Fruit fly (Drosophila melanogaster) whole organism, embryonic: ENCODE measurements around the gene Tnks.

Source experiments
- CG11696 ChIP-seq: fragments of 200-800 bp; sonication (Bioruptor generic); IDR thresholded peaks from 2 replicates; pipeline ENCODE4 v1.3.6; 2022; ENCODE audit warnings: missing biosample characterization, missing genetic modification characterization
- CG12942 ChIP-seq: fragments of 200-800 bp; sonication (Bioruptor generic); optimal IDR thresholded peaks from 3 replicates; lab custom pipeline; 2016; ENCODE audit warnings: missing biosample characterization, missing genetic modification characterization
- CG13123 ChIP-seq: fragments of 200-800 bp; sonication (Bioruptor generic); optimal IDR thresholded peaks from 2 replicates; lab custom pipeline; 2016; ENCODE audit warnings: missing biosample characterization, missing genetic modification characterization
- CG14860 ChIP-seq: fragments of 200-800 bp; sonication (Bioruptor generic); IDR thresholded peaks from 3 replicates; pipeline ENCODE4 v1.3.6; 2022; ENCODE audit warnings: missing biosample characterization, missing genetic modification characterization; ENCODE audit not compliant: partially characterized antibody
- CG15011 ChIP-seq: fragments of 200-800 bp; sonication (Bioruptor generic); optimal IDR thresholded peaks from 3 replicates; lab custom pipeline; 2018; ENCODE audit warnings: missing biosample characterization, mild to moderate bottlenecking, missing genetic modification characterization
- CG16779 ChIP-seq: fragments of 200-800 bp; sonication (Bioruptor generic); IDR thresholded peaks from 2 replicates; pipeline ENCODE4 v1.3.6; 2022; ENCODE audit warnings: missing biosample characterization, missing genetic modification characterization
- CG17361 ChIP-seq: fragments of 200-800 bp; sonication (Bioruptor generic); IDR thresholded peaks from 3 replicates; pipeline ENCODE4 v1.3.6; 2022; ENCODE audit warnings: missing biosample characterization, missing genetic modification characterization
- CG2678 ChIP-seq: fragments of 200-800 bp; sonication (Bioruptor generic); optimal IDR thresholded peaks from 3 replicates; lab custom pipeline; 2019; ENCODE audit warnings: missing biosample characterization, mild to moderate bottlenecking, missing genetic modification characterization, moderate library complexity
- CG30431 ChIP-seq: fragments of 200-800 bp; sonication (Bioruptor generic); optimal IDR thresholded peaks from 2 replicates; lab custom pipeline; 2017; ENCODE audit warnings: missing biosample characterization, missing genetic modification characterization
- CG3726 ChIP-seq: fragments of 200-800 bp; sonication (Bioruptor generic); IDR thresholded peaks from 3 replicates; pipeline ENCODE4, ENCODE4 v1.3.6; 2022; ENCODE audit warnings: missing biosample characterization, missing genetic modification characterization
- CG3995 ChIP-seq: fragments of 200-800 bp; sonication (Bioruptor generic); optimal IDR thresholded peaks from 3 replicates; lab custom pipeline; 2016; ENCODE audit warnings: missing biosample characterization, missing genetic modification characterization
- CG4282 ChIP-seq: fragments of 200-800 bp; sonication (Bioruptor generic); optimal IDR thresholded peaks from 2 replicates; lab custom pipeline; 2016; ENCODE audit warnings: missing biosample characterization, missing genetic modification characterization
- CG43689 ChIP-seq: fragments of 200-800 bp; sonication (Bioruptor generic); IDR thresholded peaks from 2 replicates; pipeline ENCODE4 v1.3.6; 2022; ENCODE audit warnings: missing biosample characterization, missing genetic modification characterization
- CG4424 ChIP-seq: fragments of 200-800 bp; sonication (Bioruptor generic); optimal IDR thresholded peaks from 3 replicates; lab custom pipeline; 2016; ENCODE audit warnings: missing biosample characterization, missing genetic modification characterization
- CG4707 ChIP-seq: fragments of 200-800 bp; sonication (Bioruptor generic); optimal IDR thresholded peaks from 2 replicates; lab custom pipeline; 2018; ENCODE audit warnings: missing biosample characterization, mild to moderate bottlenecking, missing genetic modification characterization, moderate library complexity
- CG6689 ChIP-seq: fragments of 200-800 bp; sonication (Bioruptor generic); IDR thresholded peaks from 2 replicates; pipeline ENCODE4 v1.3.6; 2022; ENCODE audit warnings: missing biosample characterization, missing genetic modification characterization
- Doc3 ChIP-seq: fragments of 200-800 bp; sonication (Bioruptor generic); IDR thresholded peaks from 3 replicates; pipeline ENCODE4 v1.3.6; 2022; ENCODE audit warnings: missing biosample characterization, missing genetic modification characterization; ENCODE audit not compliant: partially characterized antibody
- E2f1 ChIP-seq: fragments of 200-800 bp; sonication (Bioruptor generic); IDR thresholded peaks from 2 replicates; pipeline ENCODE4 v1.3.6; 2022; ENCODE audit warnings: missing biosample characterization, missing genetic modification characterization
- Med ChIP-seq: fragments of 200-800 bp; sonication (Bioruptor generic); peaks from one replicate; lab custom pipeline; 2016; ENCODE audit warnings: missing biosample characterization, missing genetic modification characterization, mild to moderate bottlenecking, inconsistent platforms, moderate library complexity
- Mrtf ChIP-seq: fragments of 200-800 bp; sonication (Bioruptor generic); IDR thresholded peaks from 3 replicates; pipeline ENCODE4 v1.3.6; 2022; ENCODE audit warnings: missing biosample characterization, missing genetic modification characterization
- Nf-YB ChIP-seq: fragments of 200-800 bp; sonication (Bioruptor generic); optimal IDR thresholded peaks from 3 replicates; lab custom pipeline; 2019; ENCODE audit warnings: missing biosample characterization, mild to moderate bottlenecking, missing genetic modification characterization, moderate library complexity
- Poxn ChIP-seq: fragments of 200-800 bp; sonication (Bioruptor generic); IDR thresholded peaks from 2 replicates; pipeline ENCODE4 v1.3.6; 2022; ENCODE audit warnings: missing biosample characterization, missing genetic modification characterization
- Ravus ChIP-seq: fragments of 200-800 bp; sonication (Bioruptor generic); IDR thresholded peaks from 2 replicates; pipeline ENCODE4 v1.3.6; 2022; ENCODE audit warnings: missing biosample characterization, missing genetic modification characterization
- Rfx ChIP-seq: fragments of 200-800 bp; sonication (Bioruptor generic); IDR thresholded peaks from 2 replicates; pipeline ENCODE4 v1.3.6; 2022; ENCODE audit warnings: missing biosample characterization, missing genetic modification characterization
- Trl ChIP-seq, 3 experiments: fragments of >200 bp in 2 of 3; fragments of 200-800 bp in 1 of 3; sonication (Bioruptor generic) in 1 of 3; optimal IDR thresholded peaks; 2 replicates in 1 of 3; 3 replicates in 2 of 3; lab custom pipeline; 2016 to 2017; ENCODE audit warnings: missing biosample characterization in 1 of 3, missing genetic modification characterization in 1 of 3
- ab ChIP-seq: fragments of 200-800 bp; sonication (Bioruptor generic); optimal IDR thresholded peaks from 2 replicates; lab custom pipeline; 2016; ENCODE audit warnings: missing biosample characterization, missing genetic modification characterization
- bowl ChIP-seq: fragments of 200-800 bp; sonication (Bioruptor generic); IDR thresholded peaks from 2 replicates; pipeline ENCODE4 v1.3.6; 2022; ENCODE audit warnings: missing biosample characterization, missing genetic modification characterization
- cg ChIP-seq: fragments of 200-800 bp; sonication (Bioruptor generic); optimal IDR thresholded peaks from 3 replicates; lab custom pipeline; 2019; ENCODE audit warnings: missing biosample characterization, mild to moderate bottlenecking, missing genetic modification characterization, moderate library complexity
- crp ChIP-seq, 2 experiments: fragments of 200-800 bp; sonication (Bioruptor generic); optimal IDR thresholded peaks; 2 replicates in 1 of 2; 3 replicates in 1 of 2; lab custom pipeline; 2017; ENCODE audit warnings: missing biosample characterization in 2 of 2, missing genetic modification characterization in 2 of 2, mild to moderate bottlenecking in 1 of 2, moderate library complexity in 1 of 2
- da ChIP-seq: fragments of 200-800 bp; sonication (Bioruptor generic); optimal IDR thresholded peaks from 2 replicates; lab custom pipeline; 2016; ENCODE audit warnings: missing biosample characterization, missing genetic modification characterization
- disco-r ChIP-seq: fragments of 200-800 bp; sonication (Bioruptor generic); optimal IDR thresholded peaks from 2 replicates; lab custom pipeline; 2016; ENCODE audit warnings: missing biosample characterization, missing genetic modification characterization
- dmrt99B ChIP-seq: fragments of 200-800 bp; sonication (Bioruptor generic); optimal IDR thresholded peaks from 2 replicates; lab custom pipeline; 2018; ENCODE audit warnings: missing biosample characterization, mild to moderate bottlenecking, missing genetic modification characterization, moderate library complexity
- gt ChIP-seq: fragments of 200-800 bp; sonication (Bioruptor generic); IDR thresholded peaks from 2 replicates; pipeline ENCODE4 v1.3.6; 2022; ENCODE audit warnings: missing biosample characterization, missing genetic modification characterization
- hkb ChIP-seq, 2 experiments: fragments of 200-800 bp in 1 of 2; fragments of >200 bp in 1 of 2; sonication (Bioruptor generic) in 1 of 2; IDR thresholded peaks in 1 of 2; optimal IDR thresholded peaks in 1 of 2; 2 replicates each; pipeline versions ENCODE4 v1.3.6 to Lab custom; 2017 to 2022; ENCODE audit warnings: missing biosample characterization in 1 of 2, missing genetic modification characterization in 1 of 2
- lola ChIP-seq, 3 experiments: fragments of >200 bp in 2 of 3; fragments of 200-800 bp in 1 of 3; sonication (Bioruptor generic) in 1 of 3; optimal IDR thresholded peaks; 2 replicates each; lab custom pipeline; 2017 to 2019; ENCODE audit warnings: missing biosample characterization in 3 of 3, missing genetic modification characterization in 3 of 3, mild to moderate bottlenecking in 1 of 3, moderate library complexity in 1 of 3
- lov ChIP-seq, 2 experiments: fragments of 200-800 bp in 1 of 2; fragments of >200 bp in 1 of 2; sonication (Bioruptor generic) in 1 of 2; IDR thresholded peaks in 1 of 2; optimal IDR thresholded peaks in 1 of 2; 2 replicates in 1 of 2; 3 replicates in 1 of 2; pipeline versions ENCODE4 v1.3.6 to Lab custom; 2017 to 2022; ENCODE audit warnings: missing biosample characterization in 1 of 2, missing genetic modification characterization in 1 of 2
- mam ChIP-seq: fragments of 200-800 bp; sonication (Bioruptor generic); optimal IDR thresholded peaks from 3 replicates; lab custom pipeline; 2016; ENCODE audit warnings: missing biosample characterization, missing genetic modification characterization
- pzg ChIP-seq: fragments of 200-800 bp; sonication (Bioruptor generic); optimal IDR thresholded peaks from 3 replicates; lab custom pipeline; 2018; ENCODE audit warnings: missing biosample characterization, mild to moderate bottlenecking, missing genetic modification characterization, moderate library complexity
- sc ChIP-seq, 3 experiments: fragments of >200 bp in 2 of 3; fragments of 200-800 bp in 1 of 3; sonication (Bioruptor generic) in 1 of 3; optimal IDR thresholded peaks; 2 replicates in 2 of 3; 3 replicates in 1 of 3; lab custom pipeline; 2017; ENCODE audit warnings: mild to moderate bottlenecking in 1 of 3, missing biosample characterization in 1 of 3, missing genetic modification characterization in 1 of 3, missing genetic modification reagents in 1 of 3
- scrt ChIP-seq: fragments of 200-800 bp; sonication (Bioruptor generic); optimal IDR thresholded peaks from 2 replicates; lab custom pipeline; 2018; ENCODE audit warnings: missing biosample characterization, mild to moderate bottlenecking, missing genetic modification characterization, moderate library complexity
- trem ChIP-seq: fragments of 200-800 bp; optimal IDR thresholded peaks from 3 replicates; lab custom pipeline; 2019; ENCODE audit warnings: missing biosample characterization, mild to moderate bottlenecking, missing genetic modification characterization, moderate library complexity
- trh ChIP-seq: fragments of 200-800 bp; sonication (Bioruptor generic); optimal IDR thresholded peaks from 2 replicates; lab custom pipeline; 2016; ENCODE audit warnings: missing biosample characterization, missing genetic modification characterization
- ttk ChIP-seq: fragments of 200-800 bp; sonication (Bioruptor generic); IDR thresholded peaks from 2 replicates; pipeline ENCODE4 v2.1.2; 2022; ENCODE audit warnings: missing biosample characterization, missing genetic modification characterization
- tup ChIP-seq: fragments of 200-800 bp; sonication (Bioruptor generic); optimal IDR thresholded peaks from 2 replicates; lab custom pipeline; 2016; ENCODE audit warnings: missing biosample characterization, mild to moderate bottlenecking, missing genetic modification characterization, moderate library complexity
- unc-4 ChIP-seq: fragments of 200-800 bp; sonication (Bioruptor generic); IDR thresholded peaks from 2 replicates; pipeline ENCODE4 v1.3.6; 2022; ENCODE audit warnings: missing biosample characterization, missing genetic modification characterization; ENCODE audit not compliant: partially characterized antibody
- vvl ChIP-seq: fragments of 200-800 bp; sonication (Bioruptor generic); IDR thresholded peaks from 2 replicates; pipeline ENCODE4 v1.3.6; 2022; ENCODE audit warnings: missing biosample characterization, missing genetic modification characterization

Gene Tnks

DNA sequence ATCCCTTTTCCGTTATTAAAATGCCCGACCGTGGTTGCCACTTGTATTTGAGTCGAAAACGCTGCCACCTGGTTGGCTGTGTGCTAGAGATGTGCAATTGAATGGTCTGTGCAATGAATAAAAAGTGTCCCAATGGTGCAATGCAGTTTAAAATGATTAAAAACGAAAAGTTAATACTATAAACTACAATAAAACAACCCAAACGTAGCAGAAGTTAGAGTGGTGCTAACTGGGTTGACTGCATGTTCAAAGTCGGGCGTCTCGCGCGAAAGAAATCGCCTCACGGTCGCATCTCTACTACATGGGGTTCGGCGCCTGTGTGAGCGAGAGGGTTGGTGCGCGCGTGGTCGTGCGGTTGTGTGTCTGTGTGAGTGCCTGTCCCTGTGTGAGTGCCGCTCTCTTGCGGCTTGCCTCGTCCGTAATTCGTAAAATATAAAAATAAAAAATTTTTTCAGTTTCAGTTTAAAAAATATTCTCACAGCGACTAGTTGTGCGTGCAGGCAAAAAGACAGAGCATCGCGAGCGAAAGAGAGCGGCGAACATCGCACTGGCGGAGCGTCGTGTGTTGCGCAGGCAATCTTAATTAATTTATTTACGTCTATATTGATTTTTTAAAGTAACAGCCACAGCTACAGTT, 14.1 kb downstream of the Tnks start (continued):
- TF ChIP-seq E2f1 (GFP tag; lab: Robert Waterston, UW) (peak; percentile 85), ab (GFP tag; lab: Kevin White, UChicago) (peak; percentile 72), Trl (optimal IDR thresholded peaks at IDR 0.05; lab: Kevin White, UChicago) (peak; percentile 51 to 70), Trl (GFP tag; optimal IDR thresholded peaks at IDR 0.05; lab: Kevin White, UChicago) (peak; percentile 97), bowl (GFP tag; lab: Robert Waterston, UW) (peak; percentile 79; the same call in 1 of the 2 replicates), hkb (optimal IDR thresholded peaks at IDR 0.05; lab: Kevin White, UChicago) (peak; percentile 71), hkb (GFP tag; IDR thresholded peaks at IDR 0.05; lab: Robert Waterston, UW) (peak; percentile 84), gt (peak; percentile 79), Poxn (GFP tag; lab: Robert Waterston, UW) (peak; percentile 79)

dm6 chr3R:25644172-25644571, 16.9 kb downstream of the Tnks start:
- no peak for TF ChIP-seq CG15011 (GFP tag; lab: Kevin White, UChicago)
- TF ChIP-seq CG12942 (GFP tag; lab: Kevin White, UChicago) = no peak
- no peak for TF ChIP-seq CG17361
- no peak for TF ChIP-seq trh
- TF ChIP-seq CG3995 (GFP tag; lab: Kevin White, UChicago) = no peak
- no peak for TF ChIP-seq CG2678 (tag; lab: Kevin White, UChicago)
- TF ChIP-seq pzg (GFP tag; lab: Kevin White, UChicago) = no peak
- no peak for TF ChIP-seq da
- no peak for TF ChIP-seq Med
- no peak for TF ChIP-seq CG30431 (GFP tag; lab: Kevin White, UChicago)

dm6 chr3R:25640463-25640862, 20.6 kb downstream of the Tnks start:
- TF ChIP-seq trem (tag; lab: Kevin White, UChicago) (peak; percentile 52), CG6689 (GFP tag; lab: Robert Waterston, UW) (peak; percentile 66), Mrtf (no peak), CG4707 (GFP tag; lab: Kevin White, UChicago) (no peak), lov (optimal IDR thresholded peaks at IDR 0.05; lab: Kevin White, UChicago) (no peak), lov (GFP tag; IDR thresholded peaks at IDR 0.05; lab: Robert Waterston, UW) (no peak), CG4282 (GFP tag; lab: Kevin White, UChicago) (no peak), disco-r (GFP tag; lab: Kevin White, UChicago) (no peak), cg (GFP tag; lab: Kevin White, UChicago) (no peak), lola (GFP tag; optimal IDR thresholded peaks at IDR 0.05; lab: Kevin White, UChicago) (peak in 1 of 3 experiments; percentile 61), CG16779 (GFP tag; lab: Robert Waterston, UW) (no peak), tup (GFP tag; lab: Kevin White, UChicago) (no peak), crp (GFP tag; optimal IDR thresholded peaks at IDR 0.05; lab: Kevin White, UChicago) (no peak), CG14860 (no peak), dmrt99B (tag; lab: Kevin White, UChicago) (peak; percentile 67), Nf-YB (peak; percentile 8), unc-4 (no peak), sc (optimal IDR thresholded peaks at IDR 0.05; lab: Kevin White, UChicago) (no peak), sc (GFP tag; optimal IDR thresholded peaks at IDR 0.05; lab: Kevin White, UChicago) (peak; percentile 1), Rfx (peak; percentile 64), ttk (GFP tag; lab: Robert Waterston, UW) (0 out of 2 replicates have a peak, but pooled peaks have one; percentile 27), scrt (GFP tag; lab: Kevin White, UChicago) (no peak), CG11696 (GFP tag; lab: Robert Waterston, UW) (no peak), CG3726 (GFP tag; lab: Robert Waterston, UW) (no peak), Doc3 (GFP tag; lab: Robert Waterston, UW) (no peak), Ravus (GFP tag; lab: Robert Waterston, UW) (peak; percentile 1; the same call in 1 of the 2 replicates), CG4424 (GFP tag; lab: Kevin White, UChicago) (peak; percentile 60), mam (GFP tag; lab: Kevin White, UChicago) (peak; percentile 16), vvl (GFP tag; lab: Robert Waterston, UW) (peak; percentile 64), CG43689 (no peak), CG13123 (GFP tag; lab: Kevin White, UChicago) (no peak)
